6 fruit fly cellular contexts compared by ENCODE assay signal in genomic region chr3L:14624425-14625309, dm6.
TF ChIP-seq lines count a peak whose summit lies in the region.

No protein-coding gene starts in this region.

- no peak for TF ChIP-seq CTCF in whole organism, embryonic (GFP tag; optimal IDR thresholded peaks at IDR 0.05; lab: Kevin White, UChicago)

TF ChIP-seq in whole organism, 6 proteins besides CTCF, POLR2A, EP300 and RAD21:
- TF ChIP-seq psq (optimal IDR thresholded peaks at IDR 0.05; lab: Kevin White, UChicago) = no peak
- peak; percentile 11 to 83 for TF ChIP-seq EcR (GFP tag; optimal IDR thresholded peaks at IDR 0.05; lab: Kevin White, UChicago)

TF ChIP-seq in whole organism, adult, 20 proteins besides CTCF, POLR2A, EP300 and RAD21:
- TF ChIP-seq toe (GFP tag; optimal IDR thresholded peaks at IDR 0.05; lab: Kevin White, UChicago) (no peak), kay (GFP tag; lab: Kevin White, UChicago; ENCODE audit: borderline replicate concordance) (peak; percentile 67), cic (GFP tag; optimal IDR thresholded peaks at IDR 0.05; lab: Kevin White, UChicago) (no peak), CG5204 (GFP tag; optimal IDR thresholded peaks at IDR 0.05; lab: Kevin White, UChicago) (no peak), ovo (GFP tag; optimal IDR thresholded peaks at IDR 0.05; lab: Kevin White, UChicago) (peak; percentile 33), CG12768 (GFP tag; optimal IDR thresholded peaks at IDR 0.05; lab: Kevin White, UChicago) (no peak), Hr96 (GFP tag; optimal IDR thresholded peaks at IDR 0.05; lab: Kevin White, UChicago) (no peak), Clk (GFP tag; optimal IDR thresholded peaks at IDR 0.05; lab: Kevin White, UChicago) (no peak)

TF ChIP-seq in whole organism, embryonic, 481 proteins besides CTCF, POLR2A, EP300 and RAD21 (continues in another document):
- TF ChIP-seq CG10462 (GFP tag; optimal IDR thresholded peaks at IDR 0.05; lab: Kevin White, UChicago) = no peak
- peak; percentile 95 for TF ChIP-seq CG3163 (GFP tag; optimal IDR thresholded peaks at IDR 0.05; lab: Kevin White, UChicago)
- peak; percentile 61 for TF ChIP-seq Drgx (GFP tag; IDR thresholded peaks at IDR 0.05; lab: Robert Waterston, UW)
- peak; percentile 74 for TF ChIP-seq sd (tag; optimal IDR thresholded peaks at IDR 0.05; lab: Kevin White, UChicago)
- peak; percentile 93 for TF ChIP-seq CG15073 (GFP tag; optimal IDR thresholded peaks at IDR 0.05; lab: Kevin White, UChicago)
- peak; percentile 17 for TF ChIP-seq CG31365 (tag; optimal IDR thresholded peaks at IDR 0.05; lab: Kevin White, UChicago)
- no peak for TF ChIP-seq repo (GFP tag; optimal IDR thresholded peaks at IDR 0.05; lab: Kevin White, UChicago)
- no peak for TF ChIP-seq CG10274 (GFP tag; optimal IDR thresholded peaks at IDR 0.05; lab: Kevin White, UChicago)
- TF ChIP-seq insv (GFP tag; optimal IDR thresholded peaks at IDR 0.05; lab: Kevin White, UChicago) = no peak
- TF ChIP-seq CG34376 (GFP tag; optimal IDR thresholded peaks at IDR 0.05; lab: Kevin White, UChicago) = no peak
- TF ChIP-seq pros (GFP tag; optimal IDR thresholded peaks at IDR 0.05; lab: Kevin White, UChicago) = no peak
- TF ChIP-seq CG10654 (GFP tag; optimal IDR thresholded peaks at IDR 0.05; lab: Kevin White, UChicago) = no peak
- 0 out of 3 replicates have a peak, but pooled peaks have one; percentile 11 for TF ChIP-seq dysf (GFP tag; IDR thresholded peaks at IDR 0.05; lab: Robert Waterston, UW)
- TF ChIP-seq Med (GFP tag; lab: Kevin White, UChicago) = peak; percentile 34
- TF ChIP-seq CG13894 (tag; optimal IDR thresholded peaks at IDR 0.05; lab: Kevin White, UChicago) = peak; percentile 74
- peak; percentile 57 for TF ChIP-seq scrt (GFP tag; optimal IDR thresholded peaks at IDR 0.05; lab: Kevin White, UChicago)
- TF ChIP-seq otp (GFP tag; IDR thresholded peaks at IDR 0.05; lab: Robert Waterston, UW) = peak; percentile 48; the same call in 1 of the 3 replicates
- TF ChIP-seq CG8281 (tag; optimal IDR thresholded peaks at IDR 0.05; lab: Kevin White, UChicago) = no peak
- TF ChIP-seq ham (GFP tag; IDR thresholded peaks at IDR 0.05; lab: Robert Waterston, UW) = no peak
- TF ChIP-seq Atf6 (GFP tag; IDR thresholded peaks at IDR 0.05; lab: Robert Waterston, UW) = no peak
- no peak for TF ChIP-seq shn (GFP tag; optimal IDR thresholded peaks at IDR 0.05; lab: Kevin White, UChicago)

TF ChIP-seq in whole organism, prepupa, 60 proteins besides CTCF, POLR2A, EP300 and RAD21 (continues in another document):
- TF ChIP-seq CG11294 (GFP tag; IDR thresholded peaks at IDR 0.05; lab: Robert Waterston, UW) (peak; percentile 6; the same call in 1 of the 2 replicates), Ets21C (GFP tag; optimal IDR thresholded peaks at IDR 0.05; lab: Kevin White, UChicago) (no peak), CG1621 (tag; optimal IDR thresholded peaks at IDR 0.05; lab: Kevin White, UChicago) (no peak), fd85E (GFP tag; optimal IDR thresholded peaks at IDR 0.05; lab: Kevin White, UChicago) (no peak), eg (GFP tag; IDR thresholded peaks at IDR 0.05; lab: Robert Waterston, UW) (peak; percentile 66; the same call in 1 of the 3 replicates), svp (GFP tag; lab: Kevin White, UChicago) (no peak), Ets96B (tag; optimal IDR thresholded peaks at IDR 0.05; lab: Kevin White, UChicago) (peak; percentile 20), CG6276 (GFP tag; optimal IDR thresholded peaks at IDR 0.05; lab: Kevin White, UChicago) (peak; percentile 53), CG6808 (GFP tag; optimal IDR thresholded peaks at IDR 0.05; lab: Kevin White, UChicago) (peak; percentile 52), dsx (GFP tag; optimal IDR thresholded peaks at IDR 0.05; lab: Kevin White, UChicago; ENCODE audit: poor library complexity, severe bottlenecking) (peak; percentile 34), CG16779 (tag; optimal IDR thresholded peaks at IDR 0.05; lab: Kevin White, UChicago) (peak; percentile 9), CG4318 (GFP tag; optimal IDR thresholded peaks at IDR 0.05; lab: Kevin White, UChicago) (no peak), CG6163 (GFP tag; IDR thresholded peaks at IDR 0.05; lab: Robert Waterston, UW) (peak; percentile 57), CG3919 (GFP tag; optimal IDR thresholded peaks at IDR 0.05; lab: Kevin White, UChicago) (no peak), Sox102F (GFP tag; optimal IDR thresholded peaks at IDR 0.05; lab: Kevin White, UChicago) (peak; percentile 39), ss (GFP tag; optimal IDR thresholded peaks at IDR 0.05; lab: Kevin White, UChicago) (peak; percentile 57 to 93), net (GFP tag; optimal IDR thresholded peaks at IDR 0.05; lab: Kevin White, UChicago) (no peak), fkh (GFP tag; optimal IDR thresholded peaks at IDR 0.05; lab: Kevin White, UChicago) (peak; percentile 83), dac (GFP tag; optimal IDR thresholded peaks at IDR 0.05; lab: Kevin White, UChicago) (peak; percentile 12), acj6 (GFP tag; optimal IDR thresholded peaks at IDR 0.05; lab: Kevin White, UChicago) (no peak), CG6854 (GFP tag; optimal IDR thresholded peaks at IDR 0.05; lab: Kevin White, UChicago) (peak; percentile 21)

TF ChIP-seq in whole organism, pupa, 21 proteins besides CTCF, POLR2A, EP300 and RAD21:
- TF ChIP-seq CG8159 (tag; optimal IDR thresholded peaks at IDR 0.05; lab: Kevin White, UChicago) (no peak), CG4496 (GFP tag; IDR thresholded peaks at IDR 0.05; lab: Robert Waterston, UW) (peak; percentile 73), CG8301 (tag; optimal IDR thresholded peaks at IDR 0.05; lab: Kevin White, UChicago) (peak; percentile 5), fd96Ca (GFP tag; IDR thresholded peaks at IDR 0.05; lab: Robert Waterston, UW) (no peak; the same call in 2 of the 3 replicates), gl (tag; optimal IDR thresholded peaks at IDR 0.05; lab: Kevin White, UChicago) (peak; percentile 52), CG13204 (GFP tag; optimal IDR thresholded peaks at IDR 0.05; lab: Kevin White, UChicago) (no peak), CG14655 (GFP tag; optimal IDR thresholded peaks at IDR 0.05; lab: Kevin White, UChicago) (peak; percentile 42), CG15710 (tag; optimal IDR thresholded peaks at IDR 0.05; lab: Kevin White, UChicago) (no peak), D1 (tag; optimal IDR thresholded peaks at IDR 0.05; lab: Kevin White, UChicago) (no peak), Pif1A (GFP tag; optimal IDR thresholded peaks at IDR 0.05; lab: Kevin White, UChicago) (no peak), EcR (GFP tag; optimal IDR thresholded peaks at IDR 0.05; lab: Kevin White, UChicago) (peak; percentile 98), CG10348 (GFP tag; IDR thresholded peaks at IDR 0.05; lab: Robert Waterston, UW) (no peak), CG12605 (GFP tag; IDR thresholded peaks at IDR 0.05; lab: Robert Waterston, UW) (peak; percentile 42; the same call in 1 of the 2 replicates), Ets98B (GFP tag; IDR thresholded peaks at IDR 0.05; lab: Robert Waterston, UW) (peak; percentile 73), CG34367 (tag; optimal IDR thresholded peaks at IDR 0.05; lab: Kevin White, UChicago) (peak; percentile 28), rn (GFP tag; IDR thresholded peaks at IDR 0.05; lab: Robert Waterston, UW) (no peak), CG9948 (tag; optimal IDR thresholded peaks at IDR 0.05; lab: Kevin White, UChicago) (no peak), CG32121 (GFP tag; IDR thresholded peaks at IDR 0.05; lab: Robert Waterston, UW) (peak; percentile 62)

TF ChIP-seq in whole organism, wandering third instar larva, 38 proteins besides CTCF, POLR2A, EP300 and RAD21:
- TF ChIP-seq psq (GFP tag; optimal IDR thresholded peaks at IDR 0.05; lab: Kevin White, UChicago) (peak; percentile 90), Hnf4 (GFP tag; optimal IDR thresholded peaks at IDR 0.05; lab: Kevin White, UChicago) (no peak), Dif (GFP tag; optimal IDR thresholded peaks at IDR 0.05; lab: Kevin White, UChicago; ENCODE audit: partially characterized antibody) (peak; percentile 53), tai (GFP tag; optimal IDR thresholded peaks at IDR 0.05; lab: Kevin White, UChicago) (no peak), Sp1 (GFP tag; optimal IDR thresholded peaks at IDR 0.05; lab: Kevin White, UChicago) (peak; percentile 37), fru (GFP tag; optimal IDR thresholded peaks at IDR 0.05; lab: Kevin White, UChicago) (peak; percentile 9), brk (GFP tag; optimal IDR thresholded peaks at IDR 0.05; lab: Kevin White, UChicago) (peak; percentile 84), dl (GFP tag; optimal IDR thresholded peaks at IDR 0.05; lab: Kevin White, UChicago; ENCODE audit: insufficient read depth in 1 of 2, partially characterized antibody in 2 of 2) (peak in 1 of 2 experiments; percentile 38), pan (optimal IDR thresholded peaks at IDR 0.05; lab: Kevin White, UChicago) (no peak), Rel (GFP tag; optimal IDR thresholded peaks at IDR 0.05; lab: Kevin White, UChicago) (peak; percentile 54), Rel (tag; optimal IDR thresholded peaks at IDR 0.05; lab: Kevin White, UChicago) (peak; percentile 3), CrebA (GFP tag; optimal IDR thresholded peaks at IDR 0.05; lab: Kevin White, UChicago; ENCODE audit: borderline replicate concordance) (peak; percentile 88), Vsx2 (GFP tag; optimal IDR thresholded peaks at IDR 0.05; lab: Kevin White, UChicago; ENCODE audit: partially characterized antibody) (peak; percentile 56), rgr (GFP tag; optimal IDR thresholded peaks at IDR 0.05; lab: Kevin White, UChicago) (no peak), foxo (GFP tag; optimal IDR thresholded peaks at IDR 0.05; lab: Kevin White, UChicago) (peak in 1 of 2 experiments; percentile 33), jim (GFP tag; optimal IDR thresholded peaks at IDR 0.05; lab: Kevin White, UChicago) (peak; percentile 71)
